Fruit fly (Drosophila melanogaster): ENCODE data around the gene CG6299.
A peak's percentile ranks its signal among the peaks of the same experiment; 100 is the strongest.

CG6299 gene

DNA sequence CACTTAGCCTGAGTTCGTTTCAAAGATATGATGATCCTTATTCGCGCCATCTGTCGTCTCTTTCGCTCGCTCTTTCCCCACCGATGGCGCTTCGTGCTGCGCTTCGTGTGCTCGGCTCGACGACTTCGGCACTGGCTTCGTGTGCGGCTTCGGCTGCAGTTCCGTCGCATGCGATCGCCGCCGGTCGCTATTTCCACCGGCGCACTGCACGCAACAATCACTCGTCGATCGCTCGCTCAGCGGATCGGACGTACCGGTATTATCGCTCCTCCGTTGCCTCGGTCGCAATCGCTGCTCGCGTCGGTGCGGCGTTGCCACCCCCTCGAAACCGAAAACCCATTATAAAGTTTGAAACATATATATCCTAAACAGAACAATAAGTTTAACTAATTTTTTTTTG lies 36.3 kb downstream of the CG6299 start (continued):
- TF ChIP-seq lov (optimal IDR thresholded peaks at IDR 0.05): no peak
- TF ChIP-seq lov (GFP tag; IDR thresholded peaks at IDR 0.05): 0 out of 3 replicates have a peak, but pooled peaks have one; percentile 40
- TF ChIP-seq CG16813 (GFP tag; IDR thresholded peaks at IDR 0.05; ENCODE audit: partially characterized antibody): no peak
- TF ChIP-seq Taf1 (GFP tag; IDR thresholded peaks at IDR 0.05): no peak
- no peak for TF ChIP-seq lilli (GFP tag; optimal IDR thresholded peaks at IDR 0.05)
- no peak for TF ChIP-seq wek (GFP tag; optimal IDR thresholded peaks at IDR 0.05)
- no peak for TF ChIP-seq nerfin-1 (tag; optimal IDR thresholded peaks at IDR 0.05)
- no peak for TF ChIP-seq CG10267 (tag; optimal IDR thresholded peaks at IDR 0.05)
- TF ChIP-seq CG11696 (GFP tag; IDR thresholded peaks at IDR 0.05): 0 out of 2 replicates have a peak, but pooled peaks have one; percentile 20
- TF ChIP-seq slou (GFP tag; optimal IDR thresholded peaks at IDR 0.05): no peak
- no peak for TF ChIP-seq CG13123 (GFP tag; optimal IDR thresholded peaks at IDR 0.05)
- TF ChIP-seq gt (GFP tag; IDR thresholded peaks at IDR 0.05): no peak
- TF ChIP-seq lbe (GFP tag; optimal IDR thresholded peaks at IDR 0.05): no peak
- no peak for TF ChIP-seq CG14860 (GFP tag; IDR thresholded peaks at IDR 0.05; ENCODE audit: partially characterized antibody)
- TF ChIP-seq CG34224 (GFP tag; IDR thresholded peaks at IDR 0.05; ENCODE audit: partially characterized antibody): no peak
- TF ChIP-seq Ets97D (GFP tag; optimal IDR thresholded peaks at IDR 0.05): peak; percentile 35
- TF ChIP-seq pb (GFP tag; optimal IDR thresholded peaks at IDR 0.05): peak; percentile 12
- TF ChIP-seq sqz (GFP tag; optimal IDR thresholded peaks at IDR 0.05): peak; percentile 9
- no peak for TF ChIP-seq zfh2 (GFP tag; optimal IDR thresholded peaks at IDR 0.05)
- peak in 1 of 2 experiments; percentile 11 for TF ChIP-seq insv (GFP tag; optimal IDR thresholded peaks at IDR 0.05)
- no peak for TF ChIP-seq Hr39 (optimal IDR thresholded peaks at IDR 0.05)
- TF ChIP-seq CG8089 (GFP tag; optimal IDR thresholded peaks at IDR 0.05): peak; percentile 19
- no peak for TF ChIP-seq HLH54F (GFP tag; optimal IDR thresholded peaks at IDR 0.05)
- TF ChIP-seq Adf1 (GFP tag; IDR thresholded peaks at IDR 0.05): peak; percentile 47; the same call in 1 of the 2 replicates
- TF ChIP-seq B-H2 (GFP tag; optimal IDR thresholded peaks at IDR 0.05): no peak
- TF ChIP-seq CG4424 (GFP tag; optimal IDR thresholded peaks at IDR 0.05): no peak
- no peak for TF ChIP-seq ham (GFP tag; IDR thresholded peaks at IDR 0.05)
- no peak for TF ChIP-seq CG14667 (GFP tag; IDR thresholded peaks at IDR 0.05)
- no peak for TF ChIP-seq crp (GFP tag; optimal IDR thresholded peaks at IDR 0.05)
- no peak for TF ChIP-seq CG4282 (GFP tag; optimal IDR thresholded peaks at IDR 0.05)
- TF ChIP-seq mam (GFP tag; optimal IDR thresholded peaks at IDR 0.05): no peak
- TF ChIP-seq NK7.1 (GFP tag; optimal IDR thresholded peaks at IDR 0.05): peak; percentile 7
- no peak for TF ChIP-seq CG4328 (GFP tag; optimal IDR thresholded peaks at IDR 0.05)
- no peak for TF ChIP-seq CG11085 (GFP tag; IDR thresholded peaks at IDR 0.05)
- no peak for TF ChIP-seq CG3995 (GFP tag; optimal IDR thresholded peaks at IDR 0.05)
- TF ChIP-seq ken (GFP tag; IDR thresholded peaks at IDR 0.05): 0 out of 3 replicates have a peak, but pooled peaks have one; percentile 44
- no peak for TF ChIP-seq zen2 (GFP tag; IDR thresholded peaks at IDR 0.05; ENCODE audit: partially characterized antibody)
- TF ChIP-seq YL-1 (GFP tag; optimal IDR thresholded peaks at IDR 0.05): no peak
- peak; percentile 4 for TF ChIP-seq CG15601 (tag; optimal IDR thresholded peaks at IDR 0.05)
- no peak for TF ChIP-seq Ets65A (GFP tag)
- no peak for TF ChIP-seq CG31388 (GFP tag; optimal IDR thresholded peaks at IDR 0.05)
- no peak for TF ChIP-seq CG6654 (GFP tag; optimal IDR thresholded peaks at IDR 0.05)
- TF ChIP-seq tgo (GFP tag; IDR thresholded peaks at IDR 0.05): no peak
- no peak for TF ChIP-seq ash1 (GFP tag; optimal IDR thresholded peaks at IDR 0.05)
- no peak for TF ChIP-seq sd (tag; optimal IDR thresholded peaks at IDR 0.05)
- no peak for TF ChIP-seq H15 (GFP tag; IDR thresholded peaks at IDR 0.05)
- TF ChIP-seq Dad (GFP tag; optimal IDR thresholded peaks at IDR 0.05): peak; percentile 9
- TF ChIP-seq CG12071 (GFP tag; optimal IDR thresholded peaks at IDR 0.05): no peak
- TF ChIP-seq CG4820 (GFP tag; optimal IDR thresholded peaks at IDR 0.05): no peak
- TF ChIP-seq gcm (GFP tag; optimal IDR thresholded peaks at IDR 0.05): peak; percentile 34
- TF ChIP-seq Sry-δ (GFP tag; optimal IDR thresholded peaks at IDR 0.05): peak; percentile 16
- no peak for TF ChIP-seq Abd-B (GFP tag; optimal IDR thresholded peaks at IDR 0.05)
